Worm (Caenorhabditis elegans): ENCODE data around the gene C17C3.6.

C17C3.6 gene

ce11 chrII:5543476-5544144, 6.2 kb upstream of the C17C3.6 start (continued):
- no peak for TF ChIP-seq egl-27 (tag; optimal IDR thresholded peaks at IDR 0.05)
- peak; percentile 99 for TF ChIP-seq spr-3 (GFP tag; optimal IDR thresholded peaks at IDR 0.05)
- TF ChIP-seq zip-2 (tag; optimal IDR thresholded peaks at IDR 0.05): peak; percentile 92
- peak; percentile 75 for TF ChIP-seq Y48G9A.11 (GFP tag; IDR thresholded peaks at IDR 0.05)
- TF ChIP-seq sdz-12 (GFP tag; optimal IDR thresholded peaks at IDR 0.05): peak; percentile 94
- peak; percentile 94 to 96 for TF ChIP-seq lsy-2 (tag; optimal IDR thresholded peaks at IDR 0.05)
- peak; percentile 99 for TF ChIP-seq mdt-29 (GFP tag; IDR thresholded peaks at IDR 0.05)
- peak; percentile 69 for TF ChIP-seq skn-1 (tag; optimal IDR thresholded peaks at IDR 0.05)
- TF ChIP-seq daf-12 (tag; optimal IDR thresholded peaks at IDR 0.05): no peak
- TF ChIP-seq F26F4.8 (GFP tag; conservative IDR thresholded peaks at IDR 0.05): no peak
- TF ChIP-seq hlh-11 (tag; optimal IDR thresholded peaks at IDR 0.05): peak; percentile 97
- TF ChIP-seq Y5F2A.4 (GFP tag; optimal IDR thresholded peaks at IDR 0.05): peak; percentile 86
- TF ChIP-seq mxl-2 (GFP tag; conservative IDR thresholded peaks at IDR 0.05): peak; percentile 85; the same call in 1 of the 2 replicates
- TF ChIP-seq mep-1 (tag; optimal IDR thresholded peaks at IDR 0.05): peak; percentile 99
- peak; percentile 97 for TF ChIP-seq jun-1 (tag; optimal IDR thresholded peaks at IDR 0.05)
- TF ChIP-seq lir-3 (tag; optimal IDR thresholded peaks at IDR 0.05): peak; percentile 87
- peak; percentile 30; the same call in 1 of the 2 replicates for TF ChIP-seq tag-97 (GFP tag; IDR thresholded peaks at IDR 0.05)
- TF ChIP-seq nhr-237 (tag; optimal IDR thresholded peaks at IDR 0.05): peak; percentile 65
- peak; percentile 61; the same call in 1 of the 2 replicates for TF ChIP-seq dmd-8 (GFP tag; IDR thresholded peaks at IDR 0.05)
- TF ChIP-seq ama-1 (optimal IDR thresholded peaks at IDR 0.05): peak; percentile 100
- TF ChIP-seq ceh-82 (tag; optimal IDR thresholded peaks at IDR 0.05): no peak
- peak; percentile 98 for TF ChIP-seq fkh-10 (GFP tag; optimal IDR thresholded peaks at IDR 0.05)
- peak; percentile 94 for TF ChIP-seq ceh-44 (GFP tag; IDR thresholded peaks at IDR 0.05)
- TF ChIP-seq ctbp-1 (GFP tag; IDR thresholded peaks at IDR 0.05): peak; percentile 99
- peak; percentile 71 for TF ChIP-seq set-16 (GFP tag; IDR thresholded peaks at IDR 0.05)
- TF ChIP-seq nhr-6 (tag; optimal IDR thresholded peaks at IDR 0.05): peak; percentile 93
- TF ChIP-seq cey-2 (tag; optimal IDR thresholded peaks at IDR 0.05; ENCODE audit: borderline replicate concordance, insufficient read depth): peak; percentile 92
- TF ChIP-seq daf-8 (GFP tag; IDR thresholded peaks at IDR 0.05): peak; percentile 84; the same call in 1 of the 2 replicates
- TF ChIP-seq nhr-111 (GFP tag; optimal IDR thresholded peaks at IDR 0.05): peak; percentile 97
- peak; percentile 44 for TF ChIP-seq R02D3.7 (tag; optimal IDR thresholded peaks at IDR 0.05)
- TF ChIP-seq snpc-1.2 (GFP tag; IDR thresholded peaks at IDR 0.05): peak; percentile 79
- peak; percentile 67 for TF ChIP-seq pqm-1 (tag; optimal IDR thresholded peaks at IDR 0.05)
- TF ChIP-seq nhr-25 (tag; optimal IDR thresholded peaks at IDR 0.05; ENCODE audit: borderline replicate concordance, insufficient read depth): peak; percentile 97
- TF ChIP-seq hif-1 (tag; optimal IDR thresholded peaks at IDR 0.05): peak; percentile 69 to 89
- peak; percentile 46 for TF ChIP-seq nhr-76 (tag; optimal IDR thresholded peaks at IDR 0.05)
- no peak for TF ChIP-seq unc-39 (tag; optimal IDR thresholded peaks at IDR 0.05)
- peak; percentile 82 for TF ChIP-seq F49E8.2 (tag; optimal IDR thresholded peaks at IDR 0.05; ENCODE audit: borderline replicate concordance)
- TF ChIP-seq gei-8 (GFP tag; optimal IDR thresholded peaks at IDR 0.05): peak; percentile 95
- TF ChIP-seq ces-1 (GFP tag; optimal IDR thresholded peaks at IDR 0.05): peak; percentile 93
- peak; percentile 83 for TF ChIP-seq Y105C5A.15 (GFP tag; IDR thresholded peaks at IDR 0.05)
- peak; percentile 96 for TF ChIP-seq duxl-1 (tag; optimal IDR thresholded peaks at IDR 0.05; ENCODE audit: poor library complexity)
- TF ChIP-seq dve-1 (tag; optimal IDR thresholded peaks at IDR 0.05; ENCODE audit: insufficient read depth): peak; percentile 99
- TF ChIP-seq egl-43 (GFP tag; IDR thresholded peaks at IDR 0.05): peak; percentile 99
- TF ChIP-seq nhr-10 (tag; optimal IDR thresholded peaks at IDR 0.05): peak; percentile 96
- peak; percentile 83 to 90 for TF ChIP-seq daf-16 (GFP tag; optimal IDR thresholded peaks at IDR 0.05)
- peak; percentile 94 for TF ChIP-seq daf-16 (tag; optimal IDR thresholded peaks at IDR 0.05)
- peak; percentile 97 for TF ChIP-seq nhr-102 (tag; optimal IDR thresholded peaks at IDR 0.05)
- TF ChIP-seq F44E2.7 (GFP tag; IDR thresholded peaks at IDR 0.05): 0 out of 2 replicates have a peak, but pooled peaks have one; percentile 69
- peak; percentile 90 for TF ChIP-seq mxl-3 (GFP tag; optimal IDR thresholded peaks at IDR 0.05)

Data from whole organism, L4 larva.